Worm (Caenorhabditis elegans) whole organism, late embryonic: ENCODE results near the gene sqv-2.

Experiments used
- ama-1 ChIP-seq: fragments of 150-350 bp; optimal IDR thresholded peaks from 2 replicates; lab custom pipeline; 2014
- ceh-9 ChIP-seq: sonication (generic microtip); optimal IDR thresholded peaks from 2 replicates; lab custom pipeline; 2016; ENCODE audit warnings: mild to moderate bottlenecking, missing genetic modification characterization, inconsistent platforms, missing compliant biosample characterization
- hlh-15 ChIP-seq: sonication (generic microtip); optimal IDR thresholded peaks from 2 replicates; lab custom pipeline; 2016; ENCODE audit warnings: missing genetic modification characterization, missing compliant biosample characterization
- lin-11 ChIP-seq: fragments of 200-800 bp; sonication (Bioruptor generic); optimal IDR thresholded peaks from 2 replicates; lab custom pipeline; 2018; ENCODE audit warnings: mild to moderate bottlenecking, missing genetic modification characterization, missing compliant biosample characterization
- rnt-1 ChIP-seq: sonication (generic microtip); optimal IDR thresholded peaks from 2 replicates; lab custom pipeline; 2016; ENCODE audit warnings: missing genetic modification characterization, missing compliant biosample characterization
- ttx-3 ChIP-seq: sonication (generic microtip); optimal IDR thresholded peaks from 2 replicates; lab custom pipeline; 2016; ENCODE audit warnings: missing genetic modification reagents, missing genetic modification characterization, missing compliant biosample characterization

DNA sequence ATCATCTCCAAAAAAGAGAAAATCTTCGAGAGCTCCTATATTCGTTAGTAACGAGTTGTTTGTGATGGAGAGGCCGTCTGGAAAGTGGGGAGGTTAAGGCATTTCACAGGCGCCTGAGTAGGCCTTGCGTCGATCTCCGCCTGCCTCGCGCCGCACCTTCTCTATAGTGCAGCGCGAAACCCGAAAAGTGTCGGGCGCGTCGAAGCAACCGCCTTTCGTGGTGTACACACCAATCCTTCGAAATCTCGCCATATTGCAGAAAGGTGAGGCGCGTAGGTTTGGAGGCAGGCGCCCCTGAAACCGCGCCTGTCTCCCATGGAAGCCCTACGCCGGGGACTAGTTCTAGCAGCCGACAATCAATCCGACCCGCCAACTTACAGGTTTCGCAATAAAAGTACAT, 35.7 kb upstream of the sqv-2 start:
- no peak for TF ChIP-seq ttx-3 (tag; lab: Kevin White, UChicago)
- no peak for TF ChIP-seq hlh-15 (tag; lab: Kevin White, UChicago)
- no peak for TF ChIP-seq rnt-1 (tag; lab: Kevin White, UChicago)
- no peak for TF ChIP-seq ceh-9 (tag; lab: Kevin White, UChicago)
- TF ChIP-seq lin-11 (tag; lab: Kevin White, UChicago): no peak
- no peak for TF ChIP-seq ama-1 (lab: Kevin White, UChicago)
